Fruit fly (Drosophila melanogaster) ovary, adult (tissue): ENCODE results near the gene Ino80.

Experiments used
- CG17801 ChIP-seq: fragments of 200-800 bp; optimal IDR thresholded peaks from 2 replicates; lab custom pipeline; 2019; ENCODE audit warnings: missing biosample characterization, mild to moderate bottlenecking, missing genetic modification characterization, moderate library complexity; ENCODE audit not compliant: partially characterized antibody

Gene Ino80

dm6 chr3R:19369060-19369459 lies 33.9 kb downstream of the Ino80 start:
- TF ChIP-seq CG17801: no peak

dm6 chr3R:19362879-19363278 lies 40.1 kb downstream of the Ino80 start:
- no peak for TF ChIP-seq CG17801

DNA sequence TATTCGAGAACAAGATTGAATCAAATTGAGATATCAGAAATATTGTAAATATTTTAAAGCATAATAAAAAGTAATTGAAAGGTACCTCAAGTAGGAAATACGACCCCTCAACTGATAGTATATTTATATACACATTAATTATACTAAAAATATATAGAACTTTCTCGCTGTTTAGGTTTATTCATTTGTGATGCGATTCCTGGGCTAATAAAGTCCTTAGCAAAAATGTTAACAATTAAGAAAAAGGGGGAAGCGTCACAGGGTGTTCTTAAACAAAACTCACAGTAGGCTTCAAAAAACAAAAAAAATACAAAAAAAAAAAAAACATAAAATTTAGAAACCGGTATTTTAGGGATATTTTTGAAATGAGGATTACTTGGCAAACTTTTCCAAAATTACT lies 49.2 kb downstream of the Ino80 start, which contains the start of gene CG43203:
Gene CG43203, plus strand, starts transcription at position 301 of the 400 bp plus-strand sequence.
- TF ChIP-seq CG17801: no peak

DNA sequence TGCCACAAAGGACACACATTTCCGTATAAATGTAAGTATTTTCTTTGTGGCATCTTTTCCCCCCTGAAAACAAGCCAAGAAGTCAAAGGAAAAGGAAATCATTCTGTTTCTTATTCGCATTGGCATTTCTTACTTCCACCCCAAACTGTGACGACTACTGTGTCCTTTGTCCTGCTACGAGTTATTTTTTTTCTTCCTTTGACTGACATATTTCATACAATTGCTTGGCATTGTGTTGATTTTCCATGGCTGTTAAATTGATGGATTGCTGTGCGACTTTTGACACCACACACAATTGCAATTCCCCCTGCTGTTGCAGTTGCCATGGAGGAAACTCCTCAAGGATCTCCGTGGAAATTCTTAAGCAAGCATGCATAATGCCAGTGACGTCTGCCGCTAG lies 50.8 kb downstream of the Ino80 start:
- no peak for TF ChIP-seq CG17801

DNA sequence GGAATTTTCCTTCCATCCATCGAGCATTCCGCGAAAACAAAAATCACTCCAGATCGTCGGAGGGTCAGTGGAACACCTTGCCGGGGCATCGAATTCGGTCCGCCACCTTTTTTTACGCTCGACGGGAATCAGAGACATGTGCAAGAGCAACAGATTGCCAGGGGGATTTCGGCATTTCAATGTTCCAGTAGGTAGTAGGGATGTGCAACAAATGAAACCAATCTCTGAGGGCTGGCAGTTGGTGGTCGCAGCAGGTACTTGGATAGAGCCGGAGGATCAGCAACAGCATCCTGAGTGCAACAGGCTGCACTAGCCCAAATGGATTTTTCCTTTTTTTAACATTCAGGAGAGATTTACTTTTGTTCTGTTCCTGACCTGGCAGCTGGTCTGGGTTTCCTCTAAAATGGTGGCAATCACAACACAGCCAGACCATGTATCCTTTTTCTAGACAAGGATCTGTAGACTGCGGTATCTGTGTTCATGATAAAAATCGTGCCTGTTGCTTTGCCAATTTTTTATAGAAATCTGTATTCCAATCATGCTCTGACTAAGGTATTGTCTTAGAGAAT lies 52.5 kb downstream of the Ino80 start:
- TF ChIP-seq CG17801: no peak

dm6 chr3R:19347678-19348077 lies 55.3 kb downstream of the Ino80 start:
- TF ChIP-seq CG17801: no peak

DNA sequence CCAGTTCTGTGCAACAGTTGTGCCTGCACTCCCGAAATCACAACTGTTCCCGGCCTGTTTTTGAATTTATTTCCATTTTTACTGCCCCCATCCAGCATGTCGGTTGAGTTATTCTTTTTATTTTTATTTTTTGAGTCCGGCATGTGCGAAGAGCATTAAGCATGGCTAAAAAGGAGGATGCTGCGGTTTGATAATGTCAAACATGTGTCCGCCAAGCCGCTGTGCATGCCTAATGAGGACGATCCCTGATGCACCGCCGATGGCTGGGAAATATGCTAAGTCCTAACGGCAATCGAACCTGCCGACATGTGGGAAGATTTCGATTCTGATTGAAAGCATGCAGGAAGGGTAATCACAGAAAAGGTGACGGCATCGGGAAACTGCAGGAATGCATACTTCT lies 56.4 kb downstream of the Ino80 start:
- TF ChIP-seq CG17801: no peak

- no peak for TF ChIP-seq CG17801
Measured at dm6 chr3R:19345214-19345613, 57.7 kb downstream of the Ino80 start.

- TF ChIP-seq CG17801: no peak
Measured at dm6 chr3R:19343534-19344325, 59.2 kb downstream of the Ino80 start.

DNA sequence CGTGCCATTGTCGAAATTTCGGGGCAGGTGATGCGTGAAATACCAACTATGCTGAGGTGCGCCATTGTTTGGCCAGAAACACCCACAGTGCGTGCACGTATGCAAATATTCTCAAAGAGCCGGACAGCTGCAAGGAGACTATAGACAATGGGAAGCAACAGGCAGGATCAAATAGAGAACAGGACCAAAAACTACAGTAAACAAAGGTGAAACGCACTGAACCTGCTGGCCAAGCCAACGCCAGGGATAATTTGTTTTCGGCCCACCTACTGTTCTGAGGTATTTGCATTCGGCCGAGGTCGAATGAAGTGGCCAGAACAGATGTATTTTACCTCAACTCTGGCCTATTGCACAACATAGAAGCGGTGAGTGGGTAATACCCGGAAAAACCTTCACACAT lies 61.2 kb downstream of the Ino80 start:
- no peak for TF ChIP-seq CG17801

- no peak for TF ChIP-seq CG17801
Measured at dm6 chr3R:19340312-19341079, 62.5 kb downstream of the Ino80 start.

DNA sequence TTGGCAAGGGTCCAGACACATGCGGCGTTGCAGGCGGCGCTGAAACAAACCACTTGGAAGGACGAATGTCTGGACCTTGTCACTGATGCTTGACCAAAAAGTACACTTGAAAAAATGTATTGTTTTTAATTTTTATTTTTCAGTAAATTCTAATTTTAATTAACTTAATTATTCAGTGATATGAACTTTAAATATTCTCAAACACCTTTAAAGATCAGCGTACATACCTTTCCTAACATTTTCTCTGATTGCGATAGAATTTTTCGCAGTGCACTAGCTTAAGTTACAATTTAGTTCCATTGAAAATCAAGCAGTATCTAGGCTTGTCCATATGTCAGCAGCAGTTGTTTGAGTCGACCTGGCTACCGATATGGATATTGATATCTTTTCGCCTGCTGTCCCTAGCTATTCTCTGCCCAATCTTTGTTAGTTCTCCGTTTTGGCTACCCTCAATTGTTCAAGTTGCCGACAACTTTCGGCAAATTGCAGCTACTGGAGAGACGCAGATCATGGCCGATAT lies 63.7 kb downstream of the Ino80 start:
- no peak for TF ChIP-seq CG17801

DNA sequence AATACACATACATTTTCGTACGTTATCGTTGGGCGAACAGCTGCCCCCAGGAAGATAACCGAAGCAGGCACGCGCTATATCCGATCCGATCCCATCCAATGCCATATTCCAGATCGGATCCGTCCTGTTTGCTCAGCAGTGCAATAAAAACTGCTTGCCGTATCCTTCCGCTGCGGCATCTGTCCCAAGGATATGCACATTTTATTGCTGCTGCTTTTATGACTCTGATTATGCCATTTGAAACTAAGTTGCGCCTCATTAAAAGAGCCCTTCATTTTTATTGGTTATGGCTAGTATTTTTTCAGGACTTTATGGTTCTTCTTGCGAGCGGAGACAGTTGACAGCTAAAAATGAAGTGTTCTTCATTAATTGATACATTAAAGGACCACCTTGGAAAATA lies 67.5 kb downstream of the Ino80 start:
- TF ChIP-seq CG17801: no peak

dm6 chr3R:19332553-19332952 lies 70.4 kb downstream of the Ino80 start:
- TF ChIP-seq CG17801: no peak

- TF ChIP-seq CG17801: no peak
Measured at dm6 chr3R:19332052-19332451, 70.9 kb downstream of the Ino80 start.

dm6 chr3R:19328716-19329115 lies 74.2 kb downstream of the Ino80 start:
- TF ChIP-seq CG17801: no peak

DNA sequence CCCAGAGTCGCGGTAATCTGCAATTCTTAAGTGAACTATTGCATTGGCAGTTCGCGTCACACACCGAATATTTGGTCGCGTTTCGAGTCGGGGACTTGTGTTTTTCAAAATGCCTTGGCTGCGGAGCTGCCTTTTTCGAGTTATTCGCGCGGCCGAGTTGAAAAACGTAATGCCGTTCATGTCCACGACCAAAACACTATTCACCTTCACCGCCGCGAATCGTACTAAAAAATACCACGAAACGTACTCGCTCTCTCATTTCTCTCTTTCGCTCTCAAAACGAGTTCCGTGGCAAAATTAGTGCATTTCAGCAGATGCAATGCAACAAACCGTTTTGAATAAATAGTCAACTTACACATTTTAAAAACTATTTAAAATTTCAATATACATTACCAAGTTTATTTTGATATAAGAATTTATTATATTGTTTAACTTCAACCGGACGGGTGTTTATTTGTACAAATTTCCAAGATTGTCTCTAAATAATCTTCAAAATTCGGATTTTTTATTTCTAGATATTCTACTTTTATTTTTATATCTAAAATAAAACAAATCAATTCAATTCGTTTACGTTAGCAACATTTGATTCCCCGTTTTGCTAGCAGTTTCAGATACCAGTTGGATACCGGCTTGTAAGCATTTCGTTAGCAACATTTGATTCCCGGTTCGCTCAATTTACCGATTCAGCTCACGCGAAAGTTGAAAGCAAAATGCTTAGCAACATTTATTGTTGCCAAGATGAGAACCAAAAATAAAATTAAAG lies 76.7 kb downstream of the Ino80 start, which contains the start of gene Delta:
Gene Delta, minus strand, starts transcription at position 175 of the 763 bp plus-strand sequence.
- no peak for TF ChIP-seq CG17801
